Worm (Caenorhabditis elegans): ENCODE data around the gene Y62F5A.9.

DNA sequence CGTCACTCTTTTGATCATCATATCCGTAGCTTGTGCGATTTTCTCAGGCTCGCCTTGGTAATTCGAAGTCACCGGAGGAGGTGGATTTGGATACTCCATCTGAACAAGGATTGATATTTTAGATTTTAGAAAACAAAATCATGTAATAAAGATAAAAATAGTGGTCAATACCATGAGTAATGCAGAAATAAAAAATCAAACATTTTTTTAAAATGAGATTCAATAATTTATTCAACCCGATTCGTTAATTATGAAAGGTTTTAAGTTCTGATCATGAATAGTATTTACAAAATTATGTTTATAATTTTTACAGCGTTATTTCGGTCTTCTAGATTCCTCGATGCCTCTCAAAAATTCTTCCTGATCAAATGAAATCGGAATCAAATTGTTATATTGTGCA is 4.9 kb downstream of the Y62F5A.9 start, which contains the start of gene mdt-8:
- no peak for TF ChIP-seq lin-11 (tag; optimal IDR thresholded peaks at IDR 0.05)
- TF ChIP-seq unc-42 (tag; optimal IDR thresholded peaks at IDR 0.05): no peak
- no peak for TF ChIP-seq ets-4 (tag; optimal IDR thresholded peaks at IDR 0.05)
- no peak for TF ChIP-seq pha-4 (tag; optimal IDR thresholded peaks at IDR 0.05)
- TF ChIP-seq ama-1 (optimal IDR thresholded peaks at IDR 0.05): no peak
- TF ChIP-seq ceh-30 (tag; optimal IDR thresholded peaks at IDR 0.05): no peak
- no peak for TF ChIP-seq fkh-10 (GFP tag; optimal IDR thresholded peaks at IDR 0.05)
- no peak for TF ChIP-seq madf-2 (tag; optimal IDR thresholded peaks at IDR 0.05)
